Fruit fly (Drosophila melanogaster): ENCODE results near the gene Fum4.

The Fum4 gene

DNA sequence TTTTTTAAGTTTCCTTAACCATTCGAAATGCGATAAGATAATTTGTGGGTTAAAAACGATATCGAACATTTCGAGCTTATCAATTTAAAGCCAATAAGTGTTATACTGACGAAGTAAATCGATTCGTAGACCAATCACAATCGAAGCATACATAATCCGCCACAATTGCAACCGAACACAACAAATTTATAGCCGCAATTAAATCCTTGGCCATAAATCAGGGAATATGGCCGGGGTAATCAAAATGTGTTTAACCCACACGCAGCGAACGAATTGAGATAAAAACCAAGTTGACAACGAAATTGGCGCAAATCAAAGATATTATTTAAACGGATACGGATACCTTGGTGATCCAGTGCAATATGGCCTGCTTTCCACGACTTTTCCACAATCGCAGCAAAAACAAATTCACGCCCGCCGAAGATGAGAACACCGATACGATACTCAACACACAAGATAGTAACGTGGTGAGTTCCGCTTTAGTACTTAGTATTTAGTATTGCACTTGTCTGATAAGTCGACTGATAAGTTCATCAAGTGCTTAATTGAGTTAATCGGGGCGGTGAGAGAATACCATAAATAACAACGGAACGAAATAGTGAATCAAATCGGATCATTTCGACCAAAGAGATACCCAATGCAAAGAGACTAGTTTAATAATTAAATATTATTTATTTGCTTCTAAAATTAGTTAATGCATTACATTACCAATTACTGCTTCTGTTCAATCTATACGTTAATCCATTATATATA, 44.4 kb downstream of the Fum4 start (continued):
- TF ChIP-seq chinmo (GFP tag; IDR thresholded peaks at IDR 0.05; ENCODE audit: partially characterized antibody), result 0 out of 4 replicates have a peak, but pooled peaks have one; percentile 60
- TF ChIP-seq CG4707 (GFP tag; optimal IDR thresholded peaks at IDR 0.05), result no peak
- peak; percentile 5 for TF ChIP-seq sens (GFP tag)
- peak; percentile 41 for TF ChIP-seq grn (GFP tag; optimal IDR thresholded peaks at IDR 0.05)
- no peak for TF ChIP-seq al (GFP tag; IDR thresholded peaks at IDR 0.05)
- no peak for TF ChIP-seq kni (GFP tag; optimal IDR thresholded peaks at IDR 0.05)
- TF ChIP-seq CG12219 (GFP tag; optimal IDR thresholded peaks at IDR 0.05), result peak; percentile 12
- TF ChIP-seq CG1602 (GFP tag; optimal IDR thresholded peaks at IDR 0.05), result no peak
- TF ChIP-seq zfh1 (GFP tag; IDR thresholded peaks at IDR 0.05), result no peak
- no peak for TF ChIP-seq E2f2 (GFP tag; IDR thresholded peaks at IDR 0.05)
- no peak for TF ChIP-seq Med (GFP tag)
- TF ChIP-seq CG17912 (GFP tag; optimal IDR thresholded peaks at IDR 0.05), result no peak
- TF ChIP-seq CG15601 (tag; optimal IDR thresholded peaks at IDR 0.05), result no peak
- TF ChIP-seq cato (GFP tag; optimal IDR thresholded peaks at IDR 0.05; ENCODE audit: borderline replicate concordance), result no peak
- TF ChIP-seq Ssrp (tag; optimal IDR thresholded peaks at IDR 0.05), result no peak
- no peak for TF ChIP-seq gem (tag; optimal IDR thresholded peaks at IDR 0.05)
- peak; percentile 22 for TF ChIP-seq CG13296 (GFP tag; optimal IDR thresholded peaks at IDR 0.05)
- TF ChIP-seq CG8290 (GFP tag; optimal IDR thresholded peaks at IDR 0.05), result no peak
- TF ChIP-seq CG8290 (tag; optimal IDR thresholded peaks at IDR 0.05), result peak in 1 of 2 experiments; percentile 31
- no peak for TF ChIP-seq CG2129 (GFP tag; IDR thresholded peaks at IDR 0.05; ENCODE audit: partially characterized antibody)
- no peak for TF ChIP-seq unc-4 (GFP tag; IDR thresholded peaks at IDR 0.05; ENCODE audit: partially characterized antibody)
- no peak for TF ChIP-seq CG18599 (GFP tag; optimal IDR thresholded peaks at IDR 0.05)
- TF ChIP-seq exex (tag; optimal IDR thresholded peaks at IDR 0.05), result peak; percentile 85
- TF ChIP-seq NC2α (GFP tag; optimal IDR thresholded peaks at IDR 0.05), result no peak
- no peak for TF ChIP-seq insv (GFP tag; optimal IDR thresholded peaks at IDR 0.05)
- TF ChIP-seq CG1603 (tag; optimal IDR thresholded peaks at IDR 0.05), result peak; percentile 6
- peak; percentile 66 for TF ChIP-seq sug (tag; optimal IDR thresholded peaks at IDR 0.05)
- TF ChIP-seq otp (GFP tag; IDR thresholded peaks at IDR 0.05), result no peak
- peak; percentile 51 for TF ChIP-seq CG12071 (GFP tag; optimal IDR thresholded peaks at IDR 0.05)
- no peak for TF ChIP-seq ro (GFP tag; IDR thresholded peaks at IDR 0.05)
- no peak for TF ChIP-seq mld (GFP tag; IDR thresholded peaks at IDR 0.05; ENCODE audit: partially characterized antibody)
- TF ChIP-seq CG9797 (GFP tag; optimal IDR thresholded peaks at IDR 0.05), result no peak
- TF ChIP-seq cwo (GFP tag; optimal IDR thresholded peaks at IDR 0.05), result no peak
- peak; percentile 32 for TF ChIP-seq PHDP (tag; optimal IDR thresholded peaks at IDR 0.05)
- no peak for TF ChIP-seq CG10462 (GFP tag; optimal IDR thresholded peaks at IDR 0.05)
- no peak for TF ChIP-seq CG14860 (GFP tag; IDR thresholded peaks at IDR 0.05; ENCODE audit: partially characterized antibody)
- no peak for TF ChIP-seq pros (GFP tag; optimal IDR thresholded peaks at IDR 0.05)
- no peak for TF ChIP-seq H15 (GFP tag; IDR thresholded peaks at IDR 0.05)
- TF ChIP-seq CTCF (GFP tag; optimal IDR thresholded peaks at IDR 0.05), result peak; percentile 21
- TF ChIP-seq ems (GFP tag; optimal IDR thresholded peaks at IDR 0.05), result no peak
- TF ChIP-seq CG10959 (GFP tag; IDR thresholded peaks at IDR 0.05), result no peak
- no peak for TF ChIP-seq caup (GFP tag; optimal IDR thresholded peaks at IDR 0.05; ENCODE audit: severe bottlenecking)
- TF ChIP-seq Side (GFP tag; optimal IDR thresholded peaks at IDR 0.05), result no peak
- TF ChIP-seq hkb (optimal IDR thresholded peaks at IDR 0.05), result no peak
- no peak for TF ChIP-seq hkb (GFP tag; IDR thresholded peaks at IDR 0.05)
- no peak for TF ChIP-seq CG4328 (GFP tag; optimal IDR thresholded peaks at IDR 0.05)
- no peak for TF ChIP-seq CG2120 (GFP tag; optimal IDR thresholded peaks at IDR 0.05)
- no peak for TF ChIP-seq dimm (GFP tag; IDR thresholded peaks at IDR 0.05)
- no peak for TF ChIP-seq hb (GFP tag; IDR thresholded peaks at IDR 0.05; ENCODE audit: partially characterized antibody)
- TF ChIP-seq wek (GFP tag; optimal IDR thresholded peaks at IDR 0.05), result peak; percentile 34

All from whole organism, embryonic.